Fruit fly (Drosophila melanogaster) whole organism: Measurements from ENCODE around the gene Lim3.

Experiments used
- CG8478 ChIP-seq: fragments of >200 bp; optimal IDR thresholded peaks from 2 replicates; lab custom pipeline; 2018; ENCODE audit warnings: inconsistent platforms
- Dll ChIP-seq: fragments of >200 bp; optimal IDR thresholded peaks from 2 replicates; lab custom pipeline; 2017
- EcR ChIP-seq, 2 experiments: fragments of >200 bp; optimal IDR thresholded peaks; 2 replicates each; lab custom pipeline; 2017; ENCODE audit warnings: missing biosample characterization in 2 of 2, missing genetic modification characterization in 2 of 2, missing genetic modification reagents in 2 of 2
- pan ChIP-seq: fragments of >200 bp; optimal IDR thresholded peaks from 2 replicates; lab custom pipeline; 2017
- psq ChIP-seq: fragments of >200 bp; optimal IDR thresholded peaks from 2 replicates; lab custom pipeline; 2017
- usp ChIP-seq: fragments of >200 bp; optimal IDR thresholded peaks from 2 replicates; lab custom pipeline; 2017; ENCODE audit warnings: missing biosample characterization, missing genetic modification characterization, mixed read lengths

Gene Lim3

dm6 chr2L:19041590-19041989 lies 66.6 kb downstream of the Lim3 start, which contains the start of gene Catsup:
TSS of gene Catsup (plus strand) at chr2L:19041862.
- no peak for TF ChIP-seq usp (GFP tag; lab: Kevin White, UChicago)
- TF ChIP-seq CG8478 (lab: Kevin White, UChicago), result no peak
- no peak for TF ChIP-seq Dll (lab: Kevin White, UChicago)
- no peak for TF ChIP-seq EcR (GFP tag; optimal IDR thresholded peaks at IDR 0.05; lab: Kevin White, UChicago)
- no peak for TF ChIP-seq pan
- TF ChIP-seq psq, result no peak

- TF ChIP-seq EcR (GFP tag; optimal IDR thresholded peaks at IDR 0.05; lab: Kevin White, UChicago), result no peak
Measured at dm6 chr2L:19037455-19037854, 70.8 kb downstream of the Lim3 start.

dm6 chr2L:19037011-19037410 lies 71.2 kb downstream of the Lim3 start:
- no peak for TF ChIP-seq pan
- no peak for TF ChIP-seq CG8478 (lab: Kevin White, UChicago)
- no peak for TF ChIP-seq Dll (lab: Kevin White, UChicago)
- TF ChIP-seq psq, result no peak
- no peak for TF ChIP-seq usp (GFP tag; lab: Kevin White, UChicago)
- no peak for TF ChIP-seq EcR (GFP tag; optimal IDR thresholded peaks at IDR 0.05; lab: Kevin White, UChicago)

dm6 chr2L:19036105-19036714 lies 72.0 kb downstream of the Lim3 start:
- TF ChIP-seq usp (GFP tag; lab: Kevin White, UChicago) (no peak), CG8478 (lab: Kevin White, UChicago) (no peak), pan (no peak), EcR (GFP tag; optimal IDR thresholded peaks at IDR 0.05; lab: Kevin White, UChicago) (no peak), Dll (lab: Kevin White, UChicago) (no peak), psq (no peak)

DNA sequence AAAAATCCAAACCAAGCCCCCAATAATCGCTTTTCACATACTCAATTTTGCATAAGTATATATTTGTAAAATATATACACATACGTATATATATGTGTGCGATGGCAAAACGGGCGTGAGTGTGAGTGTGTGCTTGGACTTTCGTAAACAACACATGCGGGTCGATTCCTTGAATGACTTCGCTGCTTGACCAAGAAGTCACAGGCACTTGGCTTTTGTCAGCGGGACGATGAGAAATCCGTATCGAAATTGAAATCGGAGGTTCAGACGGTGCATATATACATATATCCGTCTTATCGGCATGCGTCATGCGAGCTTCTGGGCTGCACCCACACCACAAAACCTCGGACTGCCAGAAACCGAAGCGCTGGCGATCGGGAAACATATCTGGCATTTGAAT lies 73.2 kb downstream of the Lim3 start:
- TF ChIP-seq psq (no peak), CG8478 (lab: Kevin White, UChicago) (no peak), EcR (GFP tag; optimal IDR thresholded peaks at IDR 0.05; lab: Kevin White, UChicago) (no peak), usp (GFP tag; lab: Kevin White, UChicago) (no peak), pan (no peak), Dll (lab: Kevin White, UChicago) (no peak)

DNA sequence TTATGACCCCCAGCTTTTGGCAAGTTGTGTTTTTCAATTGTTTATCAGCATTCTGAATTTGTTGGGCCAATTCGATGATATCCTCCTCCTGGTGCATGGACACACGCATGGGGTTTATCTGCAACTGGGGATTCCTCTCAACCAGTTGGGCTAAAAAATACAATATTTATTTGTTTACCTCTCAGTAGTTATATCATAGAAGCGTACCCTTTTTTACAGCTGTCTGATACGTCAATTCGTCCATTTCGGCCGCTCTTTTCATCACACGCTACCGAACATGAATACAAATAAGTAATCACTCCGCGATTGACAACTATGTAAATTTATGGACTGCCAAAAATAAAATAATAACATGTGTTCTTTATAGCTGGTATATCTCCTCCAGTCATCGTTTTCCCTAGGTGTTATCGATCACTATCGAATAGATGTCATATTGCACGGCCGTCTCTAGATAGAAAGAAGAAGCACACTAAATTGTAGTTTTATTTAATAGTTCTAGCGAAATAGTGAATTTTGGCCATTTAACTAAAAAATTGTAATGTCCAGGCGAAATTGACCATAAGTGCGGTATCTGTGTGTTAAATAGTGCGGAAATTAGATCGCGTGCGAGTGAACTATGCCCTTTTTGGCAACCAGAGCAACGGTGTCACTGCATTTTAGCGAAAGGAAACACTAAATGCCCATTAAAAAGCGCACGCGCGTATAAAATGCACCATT lies 73.9 kb downstream of the Lim3 start, which contains the start of the genes mib2 and CG31800:
Gene mib2 (plus strand): TSS at position 232 of the 717 bp plus-strand sequence.
Gene CG31800 (minus strand): TSS at position 364 of the 717 bp plus-strand sequence.
- TF ChIP-seq EcR (GFP tag; optimal IDR thresholded peaks at IDR 0.05; lab: Kevin White, UChicago) (no peak), usp (GFP tag; lab: Kevin White, UChicago) (no peak), Dll (lab: Kevin White, UChicago) (no peak), psq (no peak), pan (no peak), CG8478 (lab: Kevin White, UChicago) (no peak)

- no peak for TF ChIP-seq EcR (GFP tag; optimal IDR thresholded peaks at IDR 0.05; lab: Kevin White, UChicago)
- no peak for TF ChIP-seq CG8478 (lab: Kevin White, UChicago)
- no peak for TF ChIP-seq psq
- TF ChIP-seq pan, result no peak
- no peak for TF ChIP-seq usp (GFP tag; lab: Kevin White, UChicago)
- TF ChIP-seq Dll (lab: Kevin White, UChicago), result no peak
Measured at dm6 chr2L:19033288-19033687, 74.9 kb downstream of the Lim3 start, which contains the start of gene hook. TSS of gene hook (minus strand) at chr2L:19033498.
